Worm (Caenorhabditis elegans) whole organism, L3 larva: ENCODE data around the gene R13A1.3.

Source experiments
- hmg-11 ChIP-seq: sonication (generic microtip); optimal IDR thresholded peaks from 2 replicates; lab custom pipeline; 2016; ENCODE audit warnings: missing genetic modification characterization, missing compliant biosample characterization
- lin-15B ChIP-seq: fragments of 150-350 bp; optimal IDR thresholded peaks from 2 replicates; lab custom pipeline; 2014; ENCODE audit warnings: missing biosample characterization, missing genetic modification characterization
- pqm-1 ChIP-seq: fragments of 150-350 bp; optimal IDR thresholded peaks from 2 replicates; lab custom pipeline; 2017; ENCODE audit warnings: missing biosample characterization, missing genetic modification characterization, inconsistent platforms
- unc-39 ChIP-seq: sonication (generic microtip); optimal IDR thresholded peaks from 4 replicates; lab custom pipeline; 2017; ENCODE audit warnings: missing biosample characterization, missing genetic modification characterization

ce11 chrIV:7166553-7166952 is 37.2 kb upstream of the R13A1.3 start, which contains the start of gene C42D4.18:
- TF ChIP-seq lin-15B (tag; lab: Kevin White, UChicago) (peak; percentile 4), hmg-11 (peak; percentile 36), unc-39 (tag; lab: Kevin White, UChicago) (no peak), pqm-1 (tag; lab: Kevin White, UChicago) (no peak)
